Worm (Caenorhabditis elegans) whole organism, L4/young adult: Measurements from ENCODE around the gene swm-1.

Experiments used
- W03F9.2 ChIP-seq: fragments of 150-350 bp; optimal IDR thresholded peaks from 2 replicates; lab custom pipeline; 2014; ENCODE audit warnings: missing biosample characterization, missing genetic modification characterization
- dao-5 ChIP-seq: sonication (generic microtip); optimal IDR thresholded peaks from 2 replicates; lab custom pipeline; 2016; ENCODE audit warnings: missing genotype, missing genetic modification characterization, moderate library complexity, missing compliant biosample characterization
- him-1 ChIP-seq: sonication (generic microtip); optimal IDR thresholded peaks from 2 replicates; lab custom pipeline; 2016; ENCODE audit warnings: missing genotype, missing genetic modification reagents, missing genetic modification characterization, missing compliant biosample characterization

- no peak for TF ChIP-seq dao-5 (tag; lab: Kevin White, UChicago)
- no peak for TF ChIP-seq him-1 (tag; lab: Kevin White, UChicago)
- no peak for TF ChIP-seq W03F9.2 (tag; lab: Kevin White, UChicago)
Measured at ce11 chrV:9009175-9009574, 45.5 kb downstream of the swm-1 start, which contains the start of gene srx-2.
